Worm (Caenorhabditis elegans) whole organism, L1 larva: ENCODE data around the gene uda-1.

Source experiments
- C04F5.9 ChIP-seq: sonication (generic microtip); optimal IDR thresholded peaks from 2 replicates; lab custom pipeline; 2016; ENCODE audit warnings: missing genetic modification characterization, missing compliant biosample characterization
- C34B4.2 ChIP-seq: sonication (generic microtip); optimal IDR thresholded peaks from 2 replicates; lab custom pipeline; 2017; ENCODE audit warnings: mild to moderate bottlenecking, missing genetic modification characterization, missing compliant biosample characterization
- F16B12.6 ChIP-seq: fragments of 150-350 bp; optimal IDR thresholded peaks from 2 replicates; lab custom pipeline; 2014; ENCODE audit warnings: missing biosample characterization, missing genetic modification characterization
- aha-1 ChIP-seq: fragments of 150-350 bp; optimal IDR thresholded peaks from 2 replicates; lab custom pipeline; 2014; ENCODE audit warnings: missing biosample characterization, missing genetic modification characterization
- aly-2 ChIP-seq: fragments of 150-350 bp; optimal IDR thresholded peaks from 2 replicates; lab custom pipeline; 2014; ENCODE audit warnings: missing biosample characterization, missing genetic modification characterization
- blmp-1 ChIP-seq: fragments of 150-350 bp; optimal IDR thresholded peaks from 2 replicates; lab custom pipeline; 2014; ENCODE audit warnings: missing biosample characterization, missing genetic modification characterization
- ceh-82 ChIP-seq, 3 experiments: fragments of 150-350 bp in 1 of 3; sonication (generic microtip) in 2 of 3; optimal IDR thresholded peaks; 2 replicates each; lab custom pipeline; 2014 to 2017; ENCODE audit warnings: missing biosample characterization in 3 of 3, missing genetic modification characterization in 3 of 3
- ceh-88 ChIP-seq: fragments of 200-800 bp; sonication (Bioruptor generic); IDR thresholded peaks from 2 replicates; pipeline ENCODE4 v1.3.6; 2022; ENCODE audit warnings: missing genetic modification characterization, missing compliant biosample characterization
- ceh-90 ChIP-seq: sonication (generic microtip); optimal IDR thresholded peaks from 2 replicates; lab custom pipeline; 2016; ENCODE audit warnings: missing genetic modification characterization, missing compliant biosample characterization
- efl-1 ChIP-seq, 4 experiments: fragments of 150-350 bp; optimal IDR thresholded peaks in 3 of 4; peaks in 1 of 4; 1 replicate in 1 of 4; 2 replicates in 3 of 4; lab custom pipeline; 2014; ENCODE audit warnings: missing biosample characterization in 2 of 4, missing genetic modification characterization in 2 of 4, missing genetic modification reagents in 2 of 4
- efl-3 ChIP-seq: fragments of 200-800 bp; sonication (Bioruptor generic); optimal IDR thresholded peaks from 2 replicates; lab custom pipeline; 2018; ENCODE audit warnings: mild to moderate bottlenecking, missing genetic modification characterization, missing compliant biosample characterization
- fkh-8 ChIP-seq: sonication (generic microtip); optimal IDR thresholded peaks from 2 replicates; lab custom pipeline; 2016; ENCODE audit warnings: mild to moderate bottlenecking, missing genetic modification characterization, missing compliant biosample characterization
- fos-1 ChIP-seq: fragments of 150-350 bp; optimal IDR thresholded peaks from 2 replicates; lab custom pipeline; 2014; ENCODE audit warnings: missing biosample characterization, missing genetic modification characterization
- grh-1 ChIP-seq: fragments of 200-800 bp; sonication (Bioruptor generic); IDR thresholded peaks from 2 replicates; pipeline ENCODE4 v1.3.6; 2022; ENCODE audit warnings: missing genetic modification reagents, missing genetic modification characterization, missing compliant biosample characterization
- hlh-4 ChIP-seq: sonication (generic microtip); optimal IDR thresholded peaks from 2 replicates; lab custom pipeline; 2016; ENCODE audit warnings: mild to moderate bottlenecking, missing genetic modification characterization, missing compliant biosample characterization
- hpl-2 ChIP-seq: fragments of 150-350 bp; optimal IDR thresholded peaks from 2 replicates; lab custom pipeline; 2014; ENCODE audit warnings: missing biosample characterization, missing genetic modification reagents, missing genetic modification characterization
- irx-1 ChIP-seq: sonication (generic microtip); optimal IDR thresholded peaks from 2 replicates; lab custom pipeline; 2016; ENCODE audit warnings: missing genetic modification characterization, missing compliant biosample characterization
- isw-1 ChIP-seq: fragments of 200-800 bp; sonication (Bioruptor generic); IDR thresholded peaks from 2 replicates; pipeline ENCODE4 v1.3.6; 2022; ENCODE audit warnings: missing genetic modification characterization, missing compliant biosample characterization
- lin-13 ChIP-seq: fragments of 150-350 bp; optimal IDR thresholded peaks from 2 replicates; lab custom pipeline; 2014; ENCODE audit warnings: missing biosample characterization, missing genetic modification reagents, missing genetic modification characterization
- lin-14 ChIP-seq: fragments of 200-800 bp; sonication (Bioruptor generic); optimal IDR thresholded peaks from 2 replicates; lab custom pipeline; 2018; ENCODE audit warnings: mild to moderate bottlenecking, missing genetic modification characterization, moderate library complexity, missing compliant biosample characterization
- lin-35 ChIP-seq, 2 experiments: fragments of 150-350 bp; optimal IDR thresholded peaks; 2 replicates each; lab custom pipeline; 2014; ENCODE audit warnings: missing biosample characterization in 2 of 2, missing genetic modification characterization in 2 of 2, missing genetic modification reagents in 2 of 2
- lsy-2 ChIP-seq, 2 experiments: fragments of 150-350 bp; optimal IDR thresholded peaks; 2 replicates each; lab custom pipeline; 2014; ENCODE audit warnings: missing biosample characterization in 2 of 2, missing genetic modification characterization in 2 of 2
- mab-9 ChIP-seq: fragments of 200-800 bp; sonication (Bioruptor generic); IDR thresholded peaks from 2 replicates; pipeline ENCODE4 v1.3.6; 2022; ENCODE audit warnings: missing genetic modification reagents, missing genetic modification characterization, missing compliant biosample characterization
- mep-1 ChIP-seq: fragments of 150-350 bp; optimal IDR thresholded peaks from 2 replicates; lab custom pipeline; 2014; ENCODE audit warnings: missing biosample characterization, missing genetic modification characterization
- nhr-11 ChIP-seq: fragments of 150-350 bp; optimal IDR thresholded peaks from 2 replicates; lab custom pipeline; 2014; ENCODE audit warnings: missing biosample characterization, missing genetic modification characterization
- nhr-20 ChIP-seq: sonication (generic microtip); optimal IDR thresholded peaks from 2 replicates; lab custom pipeline; 2016; ENCODE audit warnings: mild to moderate bottlenecking, missing genetic modification characterization, missing compliant biosample characterization
- nhr-47 ChIP-seq: sonication (generic microtip); optimal IDR thresholded peaks from 2 replicates; lab custom pipeline; 2016; ENCODE audit warnings: mild to moderate bottlenecking, missing genetic modification characterization, moderate library complexity, missing compliant biosample characterization
- nhr-71 ChIP-seq: sonication (generic microtip); optimal IDR thresholded peaks from 2 replicates; lab custom pipeline; 2016; ENCODE audit warnings: mild to moderate bottlenecking, missing genetic modification characterization, moderate library complexity, missing compliant biosample characterization
- nhr-76 ChIP-seq: sonication (generic microtip); optimal IDR thresholded peaks from 2 replicates; lab custom pipeline; 2017; ENCODE audit warnings: missing biosample characterization, missing genetic modification characterization
- nhr-90 ChIP-seq: sonication (generic microtip); optimal IDR thresholded peaks from 2 replicates; lab custom pipeline; 2016; ENCODE audit warnings: mild to moderate bottlenecking, missing genetic modification characterization, missing compliant biosample characterization; ENCODE audit not compliant: poor library complexity
- pag-3 ChIP-seq: sonication (generic microtip); optimal IDR thresholded peaks from 2 replicates; lab custom pipeline; 2017; ENCODE audit warnings: missing genetic modification characterization, mild to moderate bottlenecking, missing compliant biosample characterization, antibody characterized with exemption, borderline replicate concordance; ENCODE audit not compliant: insufficient read depth
- pax-3 ChIP-seq: fragments of 200-800 bp; sonication (Bioruptor generic); optimal IDR thresholded peaks from 2 replicates; lab custom pipeline; 2018; ENCODE audit warnings: mild to moderate bottlenecking, missing genetic modification characterization, moderate library complexity, missing compliant biosample characterization
- pqm-1 ChIP-seq: sonication (generic microtip); optimal IDR thresholded peaks from 3 replicates; lab custom pipeline; 2017; ENCODE audit warnings: missing biosample characterization, missing genetic modification characterization
- rnt-1 ChIP-seq: sonication (generic microtip); optimal IDR thresholded peaks from 2 replicates; lab custom pipeline; 2016; ENCODE audit warnings: mild to moderate bottlenecking, missing genetic modification characterization, moderate library complexity, missing compliant biosample characterization
- skn-1 ChIP-seq: fragments of 150-350 bp; optimal IDR thresholded peaks from 2 replicates; lab custom pipeline; 2014; ENCODE audit warnings: missing biosample characterization, missing genetic modification characterization
- snpc-4 ChIP-seq: fragments of 150-350 bp; optimal IDR thresholded peaks from 2 replicates; lab custom pipeline; 2014; ENCODE audit warnings: missing biosample characterization, missing genetic modification characterization
- snu-23 ChIP-seq: sonication (generic microtip); optimal IDR thresholded peaks from 2 replicates; lab custom pipeline; 2016; ENCODE audit warnings: missing genetic modification characterization, missing compliant biosample characterization
- sox-4 ChIP-seq: sonication (generic microtip); optimal IDR thresholded peaks from 2 replicates; lab custom pipeline; 2016; ENCODE audit warnings: missing genetic modification characterization, missing compliant biosample characterization
- sptf-1 ChIP-seq: fragments of 150-350 bp; optimal IDR thresholded peaks from 2 replicates; lab custom pipeline; 2014; ENCODE audit warnings: missing biosample characterization, missing genetic modification characterization
- sup-37 ChIP-seq: fragments of 200-800 bp; sonication (Bioruptor generic); optimal IDR thresholded peaks from 2 replicates; lab custom pipeline; 2018; ENCODE audit warnings: mild to moderate bottlenecking, missing genetic modification characterization, missing compliant biosample characterization
- swsn-7 ChIP-seq: sonication (generic microtip); optimal IDR thresholded peaks from 2 replicates; lab custom pipeline; 2016; ENCODE audit warnings: missing genetic modification characterization, missing compliant biosample characterization
- tbx-2 ChIP-seq: sonication (generic microtip); optimal IDR thresholded peaks from 2 replicates; lab custom pipeline; 2016; ENCODE audit warnings: missing genetic modification characterization, missing compliant biosample characterization
- tlp-1 ChIP-seq: fragments of 150-350 bp; optimal IDR thresholded peaks from 2 replicates; lab custom pipeline; 2014; ENCODE audit warnings: missing biosample characterization, missing genetic modification characterization
- unc-62 ChIP-seq: fragments of 150-350 bp; optimal IDR thresholded peaks from 2 replicates; lab custom pipeline; 2014; ENCODE audit warnings: missing biosample characterization, missing genetic modification reagents, missing genetic modification characterization
- unc-86 ChIP-seq: sonication (generic microtip); optimal IDR thresholded peaks from 2 replicates; lab custom pipeline; 2016; ENCODE audit warnings: missing genetic modification characterization, missing compliant biosample characterization
- zag-1 ChIP-seq: fragments of 150-350 bp; optimal IDR thresholded peaks from 2 replicates; lab custom pipeline; 2014; ENCODE audit warnings: missing biosample characterization, missing genetic modification characterization
- ztf-11 ChIP-seq, 2 experiments: sonication (generic microtip); optimal IDR thresholded peaks; 2 replicates each; lab custom pipeline; 2016 to 2017; ENCODE audit warnings: missing genetic modification characterization in 2 of 2, missing biosample characterization in 1 of 2, missing compliant biosample characterization in 1 of 2
- ztf-4 ChIP-seq: fragments of 150-350 bp; optimal IDR thresholded peaks from 2 replicates; lab custom pipeline; 2014; ENCODE audit warnings: missing biosample characterization, missing genetic modification characterization

Gene uda-1

ce11 chrV:10039837-10040236, 35.3 kb downstream of the uda-1 start (continued):
- TF ChIP-seq irx-1 (tag; lab: Kevin White, UChicago) = peak; percentile 1
- TF ChIP-seq snu-23 = peak; percentile 75
- TF ChIP-seq pax-3 (tag; lab: Kevin White, UChicago) = no peak
- no peak for TF ChIP-seq hlh-4
- TF ChIP-seq nhr-11 (tag; lab: Kevin White, UChicago) = no peak
- TF ChIP-seq nhr-76 (tag; lab: Kevin White, UChicago) = no peak
- TF ChIP-seq lsy-2 (tag; optimal IDR thresholded peaks at IDR 0.05; lab: Kevin White, UChicago) = peak; percentile 64 to 91
- peak; percentile 63 for TF ChIP-seq nhr-47 (tag; lab: Kevin White, UChicago)
- peak; percentile 62 to 69 for TF ChIP-seq efl-1 (optimal IDR thresholded peaks at IDR 0.05; lab: Kevin White, UChicago)
- TF ChIP-seq efl-1 (GFP tag; optimal IDR thresholded peaks at IDR 0.05 in 1 of 2; lab: Kevin White, UChicago) = no peak
- no peak for TF ChIP-seq C34B4.2 (tag; lab: Kevin White, UChicago)
- peak; percentile 78 for TF ChIP-seq mep-1 (tag; lab: Kevin White, UChicago)
- TF ChIP-seq unc-62 = no peak
- TF ChIP-seq nhr-90 = peak; percentile 68
- TF ChIP-seq C04F5.9 (tag; lab: Kevin White, UChicago) = no peak
- TF ChIP-seq ceh-90 (tag; lab: Kevin White, UChicago) = no peak
- TF ChIP-seq hpl-2 = no peak
- no peak for TF ChIP-seq snpc-4 (tag; lab: Kevin White, UChicago)
- TF ChIP-seq F16B12.6 (tag; lab: Kevin White, UChicago) = peak; percentile 2
- TF ChIP-seq ceh-82 (tag; optimal IDR thresholded peaks at IDR 0.05; lab: Kevin White, UChicago) = peak; percentile 56 to 61 (median 57)
- peak; percentile 45 for TF ChIP-seq rnt-1 (tag; lab: Kevin White, UChicago)
- no peak for TF ChIP-seq efl-3 (GFP tag; lab: Kevin White, UChicago)
- peak; percentile 63 for TF ChIP-seq ztf-4
- no peak for TF ChIP-seq ceh-88 (GFP tag; lab: Robert Waterston, UW)
- peak; percentile 85 for TF ChIP-seq nhr-20 (tag; lab: Kevin White, UChicago)
- TF ChIP-seq sox-4 = no peak
- no peak for TF ChIP-seq grh-1 (GFP tag; lab: Robert Waterston, UW)
- no peak for TF ChIP-seq zag-1
- peak; percentile 66 for TF ChIP-seq swsn-7 (tag; lab: Kevin White, UChicago)
- peak; percentile 28 for TF ChIP-seq unc-86 (tag; lab: Kevin White, UChicago)
- TF ChIP-seq tbx-2 (tag; lab: Kevin White, UChicago) = peak; percentile 66
- TF ChIP-seq fos-1 (tag; lab: Kevin White, UChicago) = peak; percentile 51
- no peak for TF ChIP-seq tlp-1 (tag; lab: Kevin White, UChicago)
- TF ChIP-seq ztf-11 (tag; optimal IDR thresholded peaks at IDR 0.05; lab: Kevin White, UChicago) = peak in 1 of 2 experiments; percentile 7
- no peak for TF ChIP-seq aly-2 (tag; lab: Kevin White, UChicago)
- TF ChIP-seq lin-35 (GFP tag; optimal IDR thresholded peaks at IDR 0.05; lab: Kevin White, UChicago) = peak; percentile 61 to 64
- TF ChIP-seq pqm-1 (tag; lab: Kevin White, UChicago) = no peak
- no peak for TF ChIP-seq sup-37 (GFP tag; lab: Kevin White, UChicago)
- TF ChIP-seq aha-1 = no peak
- no peak for TF ChIP-seq skn-1 (tag; lab: Kevin White, UChicago)
- TF ChIP-seq sptf-1 (tag; lab: Kevin White, UChicago) = no peak

ce11 chrV:10041484-10041883, 36.9 kb downstream of the uda-1 start:
- TF ChIP-seq zag-1 = no peak
- no peak for TF ChIP-seq pag-3 (tag; lab: Kevin White, UChicago)
- TF ChIP-seq snu-23 = peak; percentile 31
- no peak for TF ChIP-seq pax-3 (tag; lab: Kevin White, UChicago)
- TF ChIP-seq ceh-82 (tag; optimal IDR thresholded peaks at IDR 0.05; lab: Kevin White, UChicago) = peak in 1 of 3 experiments; percentile 50
- TF ChIP-seq isw-1 = peak; percentile 8; the same call in 1 of the 2 replicates
- peak; percentile 33 to 54 for TF ChIP-seq lsy-2 (tag; optimal IDR thresholded peaks at IDR 0.05; lab: Kevin White, UChicago)
- TF ChIP-seq mab-9 = no peak
- peak; percentile 3 for TF ChIP-seq blmp-1 (tag; lab: Kevin White, UChicago)
- TF ChIP-seq lin-13 (GFP tag; lab: Kevin White, UChicago) = no peak
- TF ChIP-seq lin-14 (GFP tag; lab: Kevin White, UChicago) = peak; percentile 68
- TF ChIP-seq fkh-8 = peak; percentile 47
- peak; percentile 21 for TF ChIP-seq mep-1 (tag; lab: Kevin White, UChicago)
- peak in 1 of 2 experiments; percentile 4 for TF ChIP-seq lin-35 (GFP tag; optimal IDR thresholded peaks at IDR 0.05; lab: Kevin White, UChicago)
- peak; percentile 25 for TF ChIP-seq nhr-47 (tag; lab: Kevin White, UChicago)
- TF ChIP-seq swsn-7 (tag; lab: Kevin White, UChicago) = peak; percentile 22
- peak; percentile 1 to 2 for TF ChIP-seq efl-1 (optimal IDR thresholded peaks at IDR 0.05; lab: Kevin White, UChicago)
- TF ChIP-seq efl-1 (GFP tag; optimal IDR thresholded peaks at IDR 0.05 in 1 of 2; lab: Kevin White, UChicago) = no peak
- TF ChIP-seq nhr-71 (tag; lab: Kevin White, UChicago) = peak; percentile 34
- peak; percentile 3 for TF ChIP-seq nhr-20 (tag; lab: Kevin White, UChicago)
- no peak for TF ChIP-seq hlh-4
